Fruit fly (Drosophila melanogaster): ENCODE measurements around the gene Lim3.

DNA sequence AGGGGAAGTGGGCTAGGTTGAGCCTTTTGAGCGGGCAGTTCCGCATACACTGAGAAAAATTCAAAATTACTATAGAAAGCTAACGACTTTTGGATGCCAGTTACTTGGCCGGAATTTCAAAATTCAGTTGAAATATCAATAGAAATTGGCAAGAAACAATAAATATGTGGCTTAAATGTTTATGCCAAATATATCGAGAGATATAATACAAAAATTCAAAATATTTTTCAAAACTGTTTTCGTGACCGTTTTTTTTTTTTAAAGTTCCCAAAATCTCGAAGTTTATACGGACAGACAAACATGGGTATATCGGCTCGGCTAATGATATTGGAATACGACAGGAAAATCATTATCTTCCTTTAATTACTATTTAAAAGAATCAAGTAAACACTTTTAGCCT is 12.8 kb upstream of the Lim3 start:
- TF ChIP-seq h (GFP tag; optimal IDR thresholded peaks at IDR 0.05) (no peak), Sp1 (GFP tag; optimal IDR thresholded peaks at IDR 0.05) (no peak), sage (GFP tag; optimal IDR thresholded peaks at IDR 0.05) (no peak), Jra (GFP tag; optimal IDR thresholded peaks at IDR 0.05) (no peak), Myc (optimal IDR thresholded peaks at IDR 0.05) (no peak), sv (GFP tag; optimal IDR thresholded peaks at IDR 0.05) (no peak), HLH106 (tag; optimal IDR thresholded peaks at IDR 0.05) (no peak), Abd-B (GFP tag; optimal IDR thresholded peaks at IDR 0.05) (no peak), Rel (GFP tag; optimal IDR thresholded peaks at IDR 0.05) (no peak), Rel (tag; optimal IDR thresholded peaks at IDR 0.05) (no peak), Vsx2 (GFP tag; optimal IDR thresholded peaks at IDR 0.05; ENCODE audit: partially characterized antibody) (no peak), Dif (GFP tag; optimal IDR thresholded peaks at IDR 0.05; ENCODE audit: partially characterized antibody) (no peak), CG9705 (GFP tag; optimal IDR thresholded peaks at IDR 0.05) (no peak)

Data from whole organism, wandering third instar larva.